Fruit fly (Drosophila melanogaster): ENCODE measurements around the gene Mst84B.

Gene Mst84B

DNA sequence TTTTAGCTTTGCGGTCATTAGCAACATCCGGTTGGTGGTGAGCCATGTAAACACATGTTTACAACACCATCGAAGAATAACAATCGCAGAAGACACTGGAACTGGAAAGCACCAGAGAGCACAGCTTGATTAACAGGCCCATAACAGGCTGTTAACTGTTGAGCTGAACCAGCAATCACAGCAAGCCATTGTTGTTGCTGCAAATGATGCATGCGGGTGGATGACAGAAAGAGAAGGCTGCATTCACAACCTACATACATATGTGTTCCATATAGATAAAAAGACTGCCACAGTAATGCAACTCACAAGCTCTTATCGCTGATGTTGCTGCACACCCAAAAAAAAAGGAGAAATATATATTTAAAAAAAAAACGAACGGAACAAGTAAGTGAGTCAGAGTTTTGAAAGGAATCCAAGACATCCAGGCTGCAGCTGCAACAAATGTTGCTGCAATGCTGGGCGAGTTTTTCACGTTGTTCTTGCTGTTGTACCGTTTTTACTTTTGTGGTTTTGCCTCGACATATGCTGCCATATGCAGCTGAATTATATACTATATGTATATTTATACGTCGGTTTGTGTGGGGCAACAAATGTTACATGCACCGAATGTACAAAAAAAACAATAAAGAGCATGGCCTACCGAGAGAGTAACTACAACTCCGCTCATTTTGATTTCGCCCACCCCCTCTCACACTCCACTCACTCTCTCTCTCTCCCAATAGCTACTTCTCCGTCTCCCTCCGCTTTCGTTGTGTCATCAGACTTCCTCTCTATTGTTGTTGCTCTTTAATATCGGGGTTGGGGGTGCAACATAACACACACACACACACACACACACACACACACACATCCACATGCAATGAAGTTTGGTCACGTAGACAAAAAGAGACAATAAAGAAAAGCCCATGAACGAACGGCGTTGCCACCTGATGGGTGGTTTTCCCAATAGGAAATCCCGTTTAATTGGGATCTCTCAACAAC is 41.2 kb downstream of the Mst84B start (continued):
- TF ChIP-seq ERR (GFP tag; optimal IDR thresholded peaks at IDR 0.05) (no peak), bsh (GFP tag; optimal IDR thresholded peaks at IDR 0.05) (peak; percentile 7 to 11), HLHmδ (GFP tag; optimal IDR thresholded peaks at IDR 0.05) (peak; percentile 50), CG9437 (GFP tag; optimal IDR thresholded peaks at IDR 0.05) (no peak), Mrtf (GFP tag; IDR thresholded peaks at IDR 0.05) (no peak), CG43689 (GFP tag; IDR thresholded peaks at IDR 0.05) (no peak), E2f1 (GFP tag; IDR thresholded peaks at IDR 0.05) (no peak), CG10959 (GFP tag; IDR thresholded peaks at IDR 0.05) (no peak), ewg (GFP tag; optimal IDR thresholded peaks at IDR 0.05) (peak; percentile 44), Mes4 (GFP tag; optimal IDR thresholded peaks at IDR 0.05) (no peak), CG15601 (tag; optimal IDR thresholded peaks at IDR 0.05) (no peak), pan (optimal IDR thresholded peaks at IDR 0.05) (no peak), pan (GFP tag; optimal IDR thresholded peaks at IDR 0.05 in 1 of 2, IDR thresholded peaks at IDR 0.05 in 1 of 2) (peak in 1 of 2 experiments; percentile 21), CG2199 (GFP tag; IDR thresholded peaks at IDR 0.05) (peak; percentile 86; the same call in 1 of the 3 replicates), CG16813 (GFP tag; IDR thresholded peaks at IDR 0.05; ENCODE audit: partially characterized antibody) (no peak), CG13624 (GFP tag; optimal IDR thresholded peaks at IDR 0.05) (no peak), sens-2 (GFP tag; IDR thresholded peaks at IDR 0.05) (peak; percentile 60), Adf1 (GFP tag; IDR thresholded peaks at IDR 0.05) (no peak), ATbp (GFP tag; optimal IDR thresholded peaks at IDR 0.05) (no peak), lmd (GFP tag; IDR thresholded peaks at IDR 0.05) (no peak), slp2 (GFP tag; optimal IDR thresholded peaks at IDR 0.05) (no peak), CG3838 (GFP tag; optimal IDR thresholded peaks at IDR 0.05) (peak; percentile 1), hkb (optimal IDR thresholded peaks at IDR 0.05) (no peak), hkb (GFP tag; IDR thresholded peaks at IDR 0.05) (peak; percentile 23; the same call in 1 of the 2 replicates), chm (GFP tag; IDR thresholded peaks at IDR 0.05) (peak; percentile 8; the same call in 1 of the 2 replicates), MESR4 (GFP tag; optimal IDR thresholded peaks at IDR 0.05) (no peak), zf30C (GFP tag; optimal IDR thresholded peaks at IDR 0.05) (no peak), CG2120 (GFP tag; optimal IDR thresholded peaks at IDR 0.05) (no peak), CG11504 (tag; optimal IDR thresholded peaks at IDR 0.05) (peak; percentile 81), Ets65A (GFP tag) (no peak), usp (GFP tag; optimal IDR thresholded peaks at IDR 0.05) (no peak), CG1529 (GFP tag; optimal IDR thresholded peaks at IDR 0.05) (peak; percentile 26), so (GFP tag; IDR thresholded peaks at IDR 0.05) (0 out of 3 replicates have a peak, but pooled peaks have one; percentile 9), PHDP (tag; optimal IDR thresholded peaks at IDR 0.05) (no peak), gcm2 (GFP tag; optimal IDR thresholded peaks at IDR 0.05) (no peak), CG18599 (GFP tag; optimal IDR thresholded peaks at IDR 0.05) (no peak), CG14050 (GFP tag; IDR thresholded peaks at IDR 0.05) (no peak), sens (GFP tag) (peak; percentile 63), CG14441 (GFP tag; IDR thresholded peaks at IDR 0.05) (no peak), scrt (GFP tag; optimal IDR thresholded peaks at IDR 0.05) (peak; percentile 51), CG12769 (tag; optimal IDR thresholded peaks at IDR 0.05) (no peak), Hr51 (GFP tag; optimal IDR thresholded peaks at IDR 0.05) (no peak), trem (tag; optimal IDR thresholded peaks at IDR 0.05) (peak; percentile 8), Gug (GFP tag; IDR thresholded peaks at IDR 0.05) (no peak), ranshi (GFP tag; IDR thresholded peaks at IDR 0.05) (no peak), CG17385 (GFP tag; optimal IDR thresholded peaks at IDR 0.05) (peak; percentile 23), CG31388 (GFP tag; optimal IDR thresholded peaks at IDR 0.05) (no peak), Aef1 (GFP tag; IDR thresholded peaks at IDR 0.05) (no peak), CG7357 (GFP tag; IDR thresholded peaks at IDR 0.05) (no peak), sr (GFP tag; IDR thresholded peaks at IDR 0.05) (no peak)

Data from whole organism, embryonic.